Fruit fly (Drosophila melanogaster): Measurements from ENCODE around the gene CG9400.
A peak's percentile ranks its signal among the peaks of the same experiment; 100 is the strongest.

Gene CG9400

DNA sequence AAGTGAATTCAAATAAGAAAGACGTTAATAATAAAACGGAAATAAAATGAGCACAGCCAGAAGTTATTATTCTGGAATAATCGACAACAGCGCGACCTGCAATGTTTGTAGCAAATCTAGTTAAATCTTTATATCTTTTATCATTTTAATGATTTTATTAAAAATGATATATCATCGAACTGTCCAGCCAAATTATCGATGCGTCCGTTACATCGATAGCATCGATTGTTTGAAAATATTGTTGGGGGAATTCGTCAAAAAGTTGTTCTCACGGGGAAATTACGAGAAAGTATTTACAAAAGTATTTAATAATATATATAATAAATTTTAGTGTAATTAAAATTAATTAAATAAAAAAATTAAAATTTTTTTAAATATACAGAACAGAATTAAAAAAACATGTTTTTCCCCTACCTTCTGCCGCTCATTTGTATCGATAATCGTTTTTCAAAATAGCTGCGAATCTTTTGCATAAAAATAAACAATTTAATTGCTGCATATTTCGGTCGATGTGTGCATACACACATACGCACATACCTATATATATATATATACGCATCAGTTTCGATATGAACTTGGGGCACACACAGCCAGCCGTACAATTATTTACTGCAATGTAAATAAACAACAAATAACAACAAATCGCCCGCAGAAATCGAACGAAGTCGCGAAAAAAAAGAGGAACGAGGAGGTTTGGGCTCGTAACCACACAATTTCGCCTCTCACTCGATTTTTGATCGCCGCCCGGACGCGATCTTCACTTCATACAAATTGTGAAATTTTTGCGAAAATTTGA lies 46.1 kb downstream of the CG9400 start, which contains the start of gene CG32599 (continued):
- TF ChIP-seq oc (tag; optimal IDR thresholded peaks at IDR 0.05) (no peak), CG9817 (tag; optimal IDR thresholded peaks at IDR 0.05) (peak; percentile 4), CG14710 (tag; optimal IDR thresholded peaks at IDR 0.05) (peak; percentile 40), Hmr (GFP tag; optimal IDR thresholded peaks at IDR 0.05) (peak; percentile 38), CG5245 (GFP tag; optimal IDR thresholded peaks at IDR 0.05) (no peak), az2 (GFP tag; optimal IDR thresholded peaks at IDR 0.05) (peak; percentile 9), CG9727 (GFP tag; optimal IDR thresholded peaks at IDR 0.05) (peak; percentile 48), Abd-B (GFP tag; optimal IDR thresholded peaks at IDR 0.05) (peak; percentile 30), CG6765 (GFP tag; optimal IDR thresholded peaks at IDR 0.05) (no peak), NC2α (GFP tag; optimal IDR thresholded peaks at IDR 0.05) (no peak), pum (GFP tag; optimal IDR thresholded peaks at IDR 0.05) (no peak), nerfin-2 (GFP tag; IDR thresholded peaks at IDR 0.05; ENCODE audit: partially characterized antibody) (peak; percentile 61), CG4424 (GFP tag; optimal IDR thresholded peaks at IDR 0.05) (peak; percentile 7), inv (GFP tag; IDR thresholded peaks at IDR 0.05; ENCODE audit: partially characterized antibody) (peak; percentile 46), odd (GFP tag; optimal IDR thresholded peaks at IDR 0.05) (no peak), BEAF-32 (GFP tag; optimal IDR thresholded peaks at IDR 0.05) (peak; percentile 64), Antp (GFP tag; optimal IDR thresholded peaks at IDR 0.05) (no peak), ham (GFP tag; IDR thresholded peaks at IDR 0.05) (no peak), dmrt11E (tag; optimal IDR thresholded peaks at IDR 0.05) (peak; percentile 43), CG32772 (GFP tag; IDR thresholded peaks at IDR 0.05) (peak; percentile 11; the same call in 1 of the 2 replicates), lmd (GFP tag; IDR thresholded peaks at IDR 0.05) (peak; percentile 29), cg (GFP tag; optimal IDR thresholded peaks at IDR 0.05) (no peak), lab (GFP tag; optimal IDR thresholded peaks at IDR 0.05) (peak; percentile 27), btn (GFP tag; optimal IDR thresholded peaks at IDR 0.05) (no peak), sna (GFP tag; IDR thresholded peaks at IDR 0.05; ENCODE audit: partially characterized antibody) (0 out of 2 replicates have a peak, but pooled peaks have one; percentile 42), stc (GFP tag; IDR thresholded peaks at IDR 0.05) (no peak), dan (GFP tag; IDR thresholded peaks at IDR 0.05) (no peak), CG7271 (tag; optimal IDR thresholded peaks at IDR 0.05) (peak; percentile 30), Six4 (GFP tag; optimal IDR thresholded peaks at IDR 0.05) (no peak), CG10565 (GFP tag; optimal IDR thresholded peaks at IDR 0.05) (no peak), CG1529 (GFP tag; optimal IDR thresholded peaks at IDR 0.05) (no peak), sob (GFP tag; IDR thresholded peaks at IDR 0.05) (peak; percentile 53), chn (GFP tag; optimal IDR thresholded peaks at IDR 0.05) (no peak), Hr78 (GFP tag; optimal IDR thresholded peaks at IDR 0.05) (no peak), Bdp1 (GFP tag; optimal IDR thresholded peaks at IDR 0.05) (no peak), slp2 (GFP tag; optimal IDR thresholded peaks at IDR 0.05) (no peak), CG12659 (GFP tag; optimal IDR thresholded peaks at IDR 0.05) (peak; percentile 5), MTF-1 (GFP tag; optimal IDR thresholded peaks at IDR 0.05; ENCODE audit: borderline replicate concordance) (no peak), CG11085 (GFP tag; IDR thresholded peaks at IDR 0.05) (no peak), CG11247 (GFP tag; IDR thresholded peaks at IDR 0.05) (no peak; the same call in 1 of the 2 replicates), row (GFP tag; IDR thresholded peaks at IDR 0.05) (peak; percentile 66), ato (GFP tag; IDR thresholded peaks at IDR 0.05; ENCODE audit: partially characterized antibody) (0 out of 2 replicates have a peak, but pooled peaks have one; percentile 14), bbx (GFP tag; IDR thresholded peaks at IDR 0.05; ENCODE audit: partially characterized antibody) (peak; percentile 59), bcd (GFP tag; optimal IDR thresholded peaks at IDR 0.05) (peak; percentile 9), CG1602 (GFP tag; optimal IDR thresholded peaks at IDR 0.05) (peak; percentile 30), CG13894 (tag; optimal IDR thresholded peaks at IDR 0.05) (no peak), ci (GFP tag; IDR thresholded peaks at IDR 0.05) (peak; percentile 19; the same call in 1 of the 3 replicates), CG9437 (GFP tag; optimal IDR thresholded peaks at IDR 0.05) (no peak)

Data from whole organism, embryonic.